Fruit fly (Drosophila melanogaster) whole organism, prepupa: ENCODE results near the gene CG32284.

Experiments
- CG11294 ChIP-seq: fragments of 200-800 bp; sonication (Bioruptor generic); IDR thresholded peaks from 2 replicates; pipeline ENCODE4 v1.3.6; 2022; ENCODE audit warnings: missing biosample characterization, missing genetic modification characterization
- CG11902 ChIP-seq: fragments of 200-800 bp; sonication (Bioruptor generic); optimal IDR thresholded peaks from 3 replicates; lab custom pipeline; 2016; ENCODE audit warnings: missing biosample characterization, missing genetic modification characterization
- CG1621 ChIP-seq: fragments of 200-800 bp; sonication (Bioruptor generic); optimal IDR thresholded peaks from 3 replicates; lab custom pipeline; 2018; ENCODE audit warnings: missing biosample characterization, mild to moderate bottlenecking, missing genetic modification characterization
- CG16779 ChIP-seq: fragments of 200-800 bp; sonication (Bioruptor generic); optimal IDR thresholded peaks from 3 replicates; lab custom pipeline; 2017; ENCODE audit warnings: missing biosample characterization, mild to moderate bottlenecking, missing genetic modification characterization
- CG3032 ChIP-seq: fragments of 200-800 bp; optimal IDR thresholded peaks from 2 replicates; lab custom pipeline; 2019; ENCODE audit warnings: missing biosample characterization, mild to moderate bottlenecking, missing genetic modification characterization, moderate library complexity
- CG31627 ChIP-seq: fragments of 200-800 bp; sonication (Bioruptor generic); optimal IDR thresholded peaks from 3 replicates; lab custom pipeline; 2016; ENCODE audit warnings: missing biosample characterization, missing genetic modification characterization
- CG34406 ChIP-seq: fragments of 200-800 bp; sonication (Bioruptor generic); optimal IDR thresholded peaks from 3 replicates; lab custom pipeline; 2016; ENCODE audit warnings: missing biosample characterization, missing genetic modification characterization
- CG3919 ChIP-seq: fragments of 200-800 bp; sonication (Bioruptor generic); optimal IDR thresholded peaks from 3 replicates; lab custom pipeline; 2016; ENCODE audit warnings: missing biosample characterization, missing genetic modification characterization
- CG6163 ChIP-seq: fragments of 200-800 bp; sonication (Bioruptor generic); IDR thresholded peaks from 3 replicates; pipeline ENCODE4 v1.3.6; 2022; ENCODE audit warnings: missing biosample characterization, missing genetic modification characterization
- CG6276 ChIP-seq: fragments of 200-800 bp; sonication (Bioruptor generic); optimal IDR thresholded peaks from 2 replicates; lab custom pipeline; 2017; ENCODE audit warnings: missing biosample characterization, mild to moderate bottlenecking, missing genetic modification characterization
- CG6792 ChIP-seq: fragments of 200-800 bp; sonication (Bioruptor generic); optimal IDR thresholded peaks from 3 replicates; lab custom pipeline; 2016; ENCODE audit warnings: missing biosample characterization, missing genetic modification characterization
- CG6808 ChIP-seq: fragments of 200-800 bp; sonication (Bioruptor generic); optimal IDR thresholded peaks from 3 replicates; lab custom pipeline; 2017; ENCODE audit warnings: missing biosample characterization, missing genetic modification characterization, mild to moderate bottlenecking, moderate library complexity, missing genetic modification reagents
- CG8119 ChIP-seq: fragments of 200-800 bp; sonication (Bioruptor generic); IDR thresholded peaks from 3 replicates; pipeline ENCODE4 v1.3.6; 2022; ENCODE audit warnings: missing biosample characterization, missing genetic modification characterization
- CG8319 ChIP-seq: fragments of 200-800 bp; sonication (Bioruptor generic); optimal IDR thresholded peaks from 3 replicates; lab custom pipeline; 2016; ENCODE audit warnings: missing biosample characterization, missing genetic modification characterization
- CG8632 ChIP-seq: fragments of 200-800 bp; sonication (Bioruptor generic); optimal IDR thresholded peaks from 3 replicates; lab custom pipeline; 2016; ENCODE audit warnings: missing biosample characterization, missing genetic modification characterization
- CG9139 ChIP-seq: fragments of 200-800 bp; sonication (Bioruptor generic); optimal IDR thresholded peaks from 3 replicates; lab custom pipeline; 2017; ENCODE audit warnings: missing biosample characterization, mild to moderate bottlenecking, missing genetic modification characterization
- Eip93F ChIP-seq: fragments of 200-800 bp; sonication (Bioruptor generic); optimal IDR thresholded peaks from 2 replicates; lab custom pipeline; 2016; ENCODE audit warnings: missing biosample characterization, mild to moderate bottlenecking, missing genetic modification characterization
- Ets21C ChIP-seq: fragments of 200-800 bp; sonication (Bioruptor generic); optimal IDR thresholded peaks from 3 replicates; lab custom pipeline; 2016; ENCODE audit warnings: missing biosample characterization, missing genetic modification characterization
- Hr38 ChIP-seq: sonication (Bioruptor generic); optimal IDR thresholded peaks from 2 replicates; lab custom pipeline; 2016; ENCODE audit warnings: missing biosample characterization, missing genetic modification characterization
- Hr39 ChIP-seq: fragments of 200-800 bp; sonication (Bioruptor generic); optimal IDR thresholded peaks from 2 replicates; lab custom pipeline; 2016; ENCODE audit warnings: missing biosample characterization, missing genetic modification characterization
- Lpt ChIP-seq: fragments of 200-800 bp; sonication (Bioruptor generic); optimal IDR thresholded peaks from 3 replicates; lab custom pipeline; 2016; ENCODE audit warnings: missing biosample characterization, missing genetic modification characterization
- Met ChIP-seq: fragments of 200-800 bp; sonication (Bioruptor generic); optimal IDR thresholded peaks from 3 replicates; lab custom pipeline; 2016; ENCODE audit warnings: missing biosample characterization, missing genetic modification characterization
- OdsH ChIP-seq: fragments of 200-800 bp; sonication (Bioruptor generic); optimal IDR thresholded peaks from 3 replicates; lab custom pipeline; 2016; ENCODE audit warnings: missing biosample characterization, missing genetic modification characterization
- Smox ChIP-seq: fragments of 200-800 bp; sonication (Bioruptor generic); optimal IDR thresholded peaks from 3 replicates; lab custom pipeline; 2016; ENCODE audit warnings: missing biosample characterization, missing genetic modification characterization
- Sox102F ChIP-seq: fragments of 200-800 bp; sonication (Bioruptor generic); optimal IDR thresholded peaks from 2 replicates; lab custom pipeline; 2016; ENCODE audit warnings: missing biosample characterization, mild to moderate bottlenecking, missing genetic modification characterization
- Sox14 ChIP-seq: fragments of 200-800 bp; sonication (Bioruptor generic); optimal IDR thresholded peaks from 3 replicates; lab custom pipeline; 2016; ENCODE audit warnings: missing biosample characterization, missing genetic modification characterization
- Sox15 ChIP-seq: fragments of 200-800 bp; sonication (Bioruptor generic); optimal IDR thresholded peaks from 3 replicates; lab custom pipeline; 2016; ENCODE audit warnings: missing biosample characterization, missing genetic modification characterization
- acj6 ChIP-seq: fragments of 200-800 bp; sonication (Bioruptor generic); optimal IDR thresholded peaks from 3 replicates; lab custom pipeline; 2016; ENCODE audit warnings: missing biosample characterization, missing genetic modification characterization
- cyc ChIP-seq: fragments of 200-800 bp; sonication (Bioruptor generic); optimal IDR thresholded peaks from 3 replicates; lab custom pipeline; 2016; ENCODE audit warnings: missing biosample characterization, missing genetic modification characterization
- dsx ChIP-seq: fragments of 200-800 bp; optimal IDR thresholded peaks from 3 replicates; lab custom pipeline; 2019; ENCODE audit warnings: missing biosample characterization, mild to moderate bottlenecking, missing genetic modification characterization, moderate library complexity; ENCODE audit not compliant: poor library complexity, severe bottlenecking
- eg ChIP-seq: fragments of 200-800 bp; sonication (Bioruptor generic); IDR thresholded peaks from 3 replicates; pipeline ENCODE4 v1.3.6; 2022; ENCODE audit warnings: missing biosample characterization, missing genetic modification characterization
- esn ChIP-seq: fragments of 200-800 bp; sonication (Bioruptor generic); optimal IDR thresholded peaks from 2 replicates; lab custom pipeline; 2016; ENCODE audit warnings: missing biosample characterization, mild to moderate bottlenecking, missing genetic modification characterization, moderate library complexity
- fkh ChIP-seq: fragments of 200-800 bp; sonication (Bioruptor generic); optimal IDR thresholded peaks from 3 replicates; lab custom pipeline; 2017; ENCODE audit warnings: missing biosample characterization, mild to moderate bottlenecking, missing genetic modification characterization, moderate library complexity
- lz ChIP-seq: fragments of 200-800 bp; sonication (Bioruptor generic); optimal IDR thresholded peaks from 3 replicates; lab custom pipeline; 2016; ENCODE audit warnings: missing biosample characterization, missing genetic modification characterization
- net ChIP-seq: fragments of 200-800 bp; sonication (Bioruptor generic); optimal IDR thresholded peaks from 3 replicates; lab custom pipeline; 2016; ENCODE audit warnings: missing biosample characterization, missing genetic modification characterization
- salr ChIP-seq, 2 experiments: fragments of 200-800 bp; sonication (Bioruptor generic); optimal IDR thresholded peaks; 3 replicates each; lab custom pipeline; 2016 to 2018; ENCODE audit warnings: missing biosample characterization in 2 of 2, missing genetic modification characterization in 2 of 2, mild to moderate bottlenecking in 1 of 2
- ss ChIP-seq, 2 experiments: fragments of 200-800 bp; sonication (Bioruptor generic); optimal IDR thresholded peaks; 2 replicates in 1 of 2; 3 replicates in 1 of 2; lab custom pipeline; 2017 to 2018; ENCODE audit warnings: mild to moderate bottlenecking in 2 of 2, missing biosample characterization in 2 of 2, missing genetic modification characterization in 2 of 2, moderate library complexity in 1 of 2
- svp ChIP-seq: fragments of 200-800 bp; sonication (Bioruptor generic); peaks from one replicate; lab custom pipeline; 2016; ENCODE audit warnings: missing biosample characterization, missing genetic modification characterization
- topi ChIP-seq: fragments of 200-800 bp; sonication (Bioruptor generic); optimal IDR thresholded peaks from 3 replicates; lab custom pipeline; 2016; ENCODE audit warnings: missing biosample characterization, missing genetic modification characterization
- vri ChIP-seq: fragments of 200-800 bp; sonication (Bioruptor generic); optimal IDR thresholded peaks from 3 replicates; lab custom pipeline; 2016; ENCODE audit warnings: missing biosample characterization, mild to moderate bottlenecking, missing genetic modification characterization

CG32284 gene

dm6 chr3L:3164951-3165350, 21.5 kb upstream of the CG32284 start, which contains the start of gene CG32280:
CG32280 (plus strand) TSS chr3L:3165181.
- TF ChIP-seq Ets21C (peak; percentile 20), lz (GFP tag; lab: Kevin White, UChicago) (peak; percentile 29), CG6163 (GFP tag; lab: Robert Waterston, UW) (no peak), Hr38 (GFP tag; lab: Kevin White, UChicago) (no peak), Sox14 (GFP tag; lab: Kevin White, UChicago) (peak; percentile 27), CG6792 (GFP tag; lab: Kevin White, UChicago) (peak; percentile 5), vri (GFP tag; lab: Kevin White, UChicago) (no peak), CG34406 (no peak), CG16779 (tag; lab: Kevin White, UChicago) (no peak), Sox102F (GFP tag; lab: Kevin White, UChicago) (no peak), Smox (GFP tag; lab: Kevin White, UChicago) (no peak), CG3919 (GFP tag; lab: Kevin White, UChicago) (no peak), CG1621 (tag; lab: Kevin White, UChicago) (peak; percentile 67), CG31627 (peak; percentile 23), esn (GFP tag; lab: Kevin White, UChicago) (peak; percentile 48), cyc (GFP tag; lab: Kevin White, UChicago) (peak; percentile 36), CG11294 (GFP tag; lab: Robert Waterston, UW) (no peak), Sox15 (no peak), OdsH (GFP tag; lab: Kevin White, UChicago) (no peak), CG9139 (no peak), CG8119 (GFP tag; lab: Robert Waterston, UW) (no peak), CG8632 (GFP tag; lab: Kevin White, UChicago) (no peak), CG11902 (no peak), dsx (GFP tag; lab: Kevin White, UChicago) (no peak), CG8319 (GFP tag; lab: Kevin White, UChicago) (no peak), fkh (no peak), eg (GFP tag; lab: Robert Waterston, UW) (no peak; the same call in 1 of the 3 replicates), Hr39 (GFP tag; lab: Kevin White, UChicago) (peak; percentile 33), CG6276 (GFP tag; lab: Kevin White, UChicago) (no peak)
- TF ChIP-seq, all 60 proteins: peak for 9

DNA sequence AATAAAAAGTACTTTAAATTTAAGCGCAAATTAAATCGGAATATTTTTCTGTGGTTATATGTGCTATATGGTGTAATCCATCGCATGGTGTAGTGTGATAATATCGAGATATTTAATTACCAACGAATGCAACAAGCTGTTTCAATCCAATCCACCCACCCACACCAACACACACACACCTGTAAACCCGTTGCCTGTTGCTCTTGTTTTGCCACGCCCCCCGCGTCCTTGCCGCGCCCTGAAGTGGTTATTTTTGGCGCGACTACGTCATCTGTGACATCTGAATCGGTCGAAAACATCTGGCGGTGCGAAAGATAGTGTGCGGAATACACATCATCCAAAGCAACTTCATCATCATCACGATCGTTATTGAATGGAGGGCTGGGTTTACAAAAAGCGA, 21.1 kb upstream of the CG32284 start:
- TF ChIP-seq Lpt (GFP tag; lab: Kevin White, UChicago) (no peak), Eip93F (GFP tag; lab: Kevin White, UChicago) (no peak), salr (GFP tag; optimal IDR thresholded peaks at IDR 0.05; lab: Kevin White, UChicago) (no peak), vri (GFP tag; lab: Kevin White, UChicago) (peak; percentile 15)

DNA sequence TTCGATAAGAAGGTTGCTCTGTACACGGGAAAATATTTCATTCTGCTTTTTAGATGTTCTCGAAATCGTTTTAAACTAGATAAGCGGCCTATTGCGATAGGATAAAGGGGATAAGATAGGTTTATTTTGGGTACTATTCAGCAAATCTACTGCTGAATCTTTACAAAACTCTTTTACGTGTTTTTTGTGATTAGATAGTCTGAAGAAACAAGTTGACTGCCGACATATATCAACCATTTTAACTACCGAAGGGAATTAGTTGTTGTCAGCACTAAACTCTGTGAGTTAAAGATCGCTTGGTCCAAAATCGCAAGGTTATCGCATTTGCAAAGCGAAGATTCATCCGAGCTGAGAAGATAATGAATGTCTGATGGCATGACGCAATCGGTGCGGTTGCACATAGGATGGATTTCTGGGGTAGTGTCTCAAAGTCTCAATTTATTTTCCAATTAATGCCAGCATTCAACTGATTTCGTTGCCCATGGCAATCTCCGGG, 20.2 kb upstream of the CG32284 start, which contains the start of gene Asciz:
TSS of gene Asciz (minus strand) at position 51 of the 496 bp plus-strand sequence.
- no peak for TF ChIP-seq Sox15
- TF ChIP-seq svp, result peak; percentile 92

DNA sequence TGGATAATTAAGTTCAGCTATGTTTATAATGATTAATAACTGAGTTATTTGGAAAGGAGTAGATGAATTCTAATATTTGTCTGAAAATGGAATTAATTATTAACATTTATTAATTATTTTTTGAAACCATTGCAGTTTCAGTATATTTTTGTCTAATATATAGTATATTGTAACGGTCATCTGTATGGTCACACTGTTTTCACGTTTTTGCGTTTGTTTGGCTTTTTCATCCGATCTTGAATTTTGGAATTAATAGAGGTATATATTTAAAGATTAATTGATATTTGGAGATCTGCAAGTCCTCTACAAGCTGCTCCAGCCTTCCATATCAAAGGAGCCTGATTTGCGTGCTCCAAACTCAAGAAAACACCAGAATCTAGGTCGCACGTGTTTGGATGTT, 17.4 kb upstream of the CG32284 start, which contains the start of the genes CG32278 and CG32281:
TSS of gene CG32278 (plus strand) at position 180 of the 400 bp plus-strand sequence.
TSS of gene CG32281 (plus strand) at position 269 of the 400 bp plus-strand sequence.
- TF ChIP-seq Ets21C (no peak), acj6 (no peak), topi (no peak), Hr38 (GFP tag; lab: Kevin White, UChicago) (no peak), cyc (GFP tag; lab: Kevin White, UChicago) (no peak), Met (GFP tag; lab: Kevin White, UChicago) (no peak), CG9139 (no peak), Lpt (GFP tag; lab: Kevin White, UChicago) (no peak), CG1621 (tag; lab: Kevin White, UChicago) (no peak), CG8632 (GFP tag; lab: Kevin White, UChicago) (no peak), CG6808 (no peak), CG11902 (no peak), net (GFP tag; lab: Kevin White, UChicago) (no peak), CG3032 (tag; lab: Kevin White, UChicago) (no peak), svp (no peak), ss (GFP tag; optimal IDR thresholded peaks at IDR 0.05; lab: Kevin White, UChicago) (no peak)
- TF ChIP-seq, all 60 proteins: peak for 0
